Fruit fly (Drosophila melanogaster) whole organism, embryonic: ENCODE results near the gene CG42553.

Experiments
- Antp ChIP-seq: fragments of 200-800 bp; sonication (Bioruptor generic); optimal IDR thresholded peaks from 3 replicates; lab custom pipeline; 2016; ENCODE audit warnings: missing biosample characterization, missing genetic modification characterization
- CG10209 ChIP-seq: fragments of 200-800 bp; sonication (Bioruptor generic); optimal IDR thresholded peaks from 3 replicates; lab custom pipeline; 2017; ENCODE audit warnings: missing biosample characterization, mild to moderate bottlenecking, missing genetic modification characterization, missing genetic modification reagents
- CG10267 ChIP-seq: fragments of 200-800 bp; sonication (Bioruptor generic); optimal IDR thresholded peaks from 2 replicates; lab custom pipeline; 2018; ENCODE audit warnings: missing biosample characterization, mild to moderate bottlenecking, missing genetic modification characterization, moderate library complexity
- CG10654 ChIP-seq: fragments of 200-800 bp; sonication (Bioruptor generic); optimal IDR thresholded peaks from 2 replicates; lab custom pipeline; 2016; ENCODE audit warnings: missing biosample characterization, missing genetic modification characterization
- CG11695 ChIP-seq: fragments of 200-800 bp; sonication (Bioruptor generic); IDR thresholded peaks from 3 replicates; pipeline ENCODE4 v1.3.6; 2022; ENCODE audit warnings: missing biosample characterization, missing genetic modification characterization
- CG12104 ChIP-seq: fragments of 200-800 bp; sonication (Bioruptor generic); optimal IDR thresholded peaks from 3 replicates; lab custom pipeline; 2016; ENCODE audit warnings: missing biosample characterization, missing genetic modification characterization
- CG12299 ChIP-seq: fragments of 200-800 bp; sonication (Bioruptor generic); optimal IDR thresholded peaks from 2 replicates; lab custom pipeline; 2018; ENCODE audit warnings: missing biosample characterization, mild to moderate bottlenecking, missing genetic modification characterization
- CG15696 ChIP-seq: fragments of 200-800 bp; sonication (Bioruptor generic); optimal IDR thresholded peaks from 2 replicates; lab custom pipeline; 2019; ENCODE audit warnings: missing biosample characterization, mild to moderate bottlenecking, missing genetic modification characterization, moderate library complexity
- CG17186 ChIP-seq: fragments of 200-800 bp; sonication (Bioruptor generic); optimal IDR thresholded peaks from 3 replicates; lab custom pipeline; 2017; ENCODE audit warnings: missing biosample characterization, missing genetic modification reagents, missing genetic modification characterization
- CG17829 ChIP-seq: fragments of 200-800 bp; optimal IDR thresholded peaks from 2 replicates; lab custom pipeline; 2019; ENCODE audit warnings: missing biosample characterization, mild to moderate bottlenecking, missing genetic modification characterization, moderate library complexity
- CG1792 ChIP-seq: fragments of 200-800 bp; sonication (Bioruptor generic); optimal IDR thresholded peaks from 2 replicates; lab custom pipeline; 2016; ENCODE audit warnings: missing biosample characterization, missing genetic modification characterization
- CG2889 ChIP-seq: fragments of 200-800 bp; sonication (Bioruptor generic); IDR thresholded peaks from 3 replicates; pipeline ENCODE4 v1.3.6; 2022; ENCODE audit warnings: missing biosample characterization, missing genetic modification characterization
- CG32767 ChIP-seq: fragments of 200-800 bp; sonication (Bioruptor generic); IDR thresholded peaks from 2 replicates; pipeline ENCODE4 v1.3.6; 2022; ENCODE audit warnings: missing biosample characterization, missing genetic modification characterization
- CG34224 ChIP-seq: fragments of 200-800 bp; sonication (Bioruptor generic); IDR thresholded peaks from 3 replicates; pipeline ENCODE4 v1.3.6; 2022; ENCODE audit warnings: missing biosample characterization, missing genetic modification characterization; ENCODE audit not compliant: partially characterized antibody
- CG34422 ChIP-seq: fragments of 200-800 bp; sonication (Bioruptor generic); IDR thresholded peaks from 3 replicates; pipeline ENCODE4 v1.3.6; 2022; ENCODE audit warnings: missing biosample characterization, missing genetic modification characterization
- CG3726 ChIP-seq: fragments of 200-800 bp; sonication (Bioruptor generic); IDR thresholded peaks from 3 replicates; pipeline ENCODE4, ENCODE4 v1.3.6; 2022; ENCODE audit warnings: missing biosample characterization, missing genetic modification characterization
- CG4730 ChIP-seq: fragments of 200-800 bp; sonication (Bioruptor generic); IDR thresholded peaks from 2 replicates; pipeline ENCODE4 v1.3.6; 2022; ENCODE audit warnings: missing biosample characterization, missing genetic modification characterization
- CG6854 ChIP-seq: fragments of 200-800 bp; sonication (Bioruptor generic); optimal IDR thresholded peaks from 3 replicates; lab custom pipeline; 2017; ENCODE audit warnings: missing biosample characterization, mild to moderate bottlenecking, missing genetic modification characterization
- CG7556 ChIP-seq: fragments of 200-800 bp; sonication (Bioruptor generic); optimal IDR thresholded peaks from 2 replicates; lab custom pipeline; 2017; ENCODE audit warnings: missing biosample characterization, mild to moderate bottlenecking, missing genetic modification characterization
- CG8089 ChIP-seq: fragments of 200-800 bp; sonication (Bioruptor generic); optimal IDR thresholded peaks from 3 replicates; lab custom pipeline; 2016; ENCODE audit warnings: missing biosample characterization, missing genetic modification characterization
- CG8765 ChIP-seq: fragments of 200-800 bp; sonication (Bioruptor generic); IDR thresholded peaks from 2 replicates; pipeline ENCODE4 v1.3.6; 2022; ENCODE audit warnings: missing biosample characterization, missing genetic modification characterization
- Chrac-16 ChIP-seq: fragments of 200-800 bp; sonication (Bioruptor generic); optimal IDR thresholded peaks from 3 replicates; lab custom pipeline; 2016; ENCODE audit warnings: missing biosample characterization, missing genetic modification characterization
- Dek ChIP-seq: fragments of 200-800 bp; sonication (Bioruptor generic); optimal IDR thresholded peaks from 3 replicates; lab custom pipeline; 2019; ENCODE audit warnings: missing biosample characterization, mild to moderate bottlenecking, missing genetic modification characterization, moderate library complexity
- HHEX ChIP-seq: fragments of 200-800 bp; sonication (Bioruptor generic); optimal IDR thresholded peaks from 3 replicates; lab custom pipeline; 2017; ENCODE audit warnings: missing biosample characterization, mild to moderate bottlenecking, missing genetic modification characterization, missing genetic modification reagents
- HmgD ChIP-seq: fragments of 200-800 bp; sonication (Bioruptor generic); optimal IDR thresholded peaks from 3 replicates; lab custom pipeline; 2016; ENCODE audit warnings: missing biosample characterization, missing genetic modification characterization
- MBD-R2 ChIP-seq: fragments of 200-800 bp; sonication (Bioruptor generic); IDR thresholded peaks from 2 replicates; pipeline ENCODE4 v1.3.6; 2022; ENCODE audit warnings: missing biosample characterization, missing genetic modification characterization
- NC2β ChIP-seq: fragments of 200-800 bp; sonication (Bioruptor generic); optimal IDR thresholded peaks from 2 replicates; lab custom pipeline; 2016; ENCODE audit warnings: missing biosample characterization, missing genetic modification characterization
- Stat92E ChIP-seq, 3 experiments: fragments of >200 bp in 2 of 3; fragments of 200-800 bp in 1 of 3; sonication (Bioruptor generic) in 1 of 3; optimal IDR thresholded peaks; 2 replicates each; lab custom pipeline; 2017 to 2019; ENCODE audit warnings: missing biosample characterization in 3 of 3, missing genetic modification characterization in 3 of 3, mild to moderate bottlenecking in 1 of 3, moderate library complexity in 1 of 3
- Tbp ChIP-seq: fragments of >200 bp; optimal IDR thresholded peaks from 2 replicates; lab custom pipeline; 2018; ENCODE audit warnings: missing biosample characterization, missing genetic modification characterization
- Xrp1 ChIP-seq: fragments of 200-800 bp; sonication (Bioruptor generic); IDR thresholded peaks from 2 replicates; pipeline ENCODE4 v1.3.6; 2022; ENCODE audit warnings: missing biosample characterization, missing genetic modification characterization
- eve ChIP-seq, 2 experiments: fragments of >200 bp; optimal IDR thresholded peaks; 2 replicates each; lab custom pipeline; 2017; ENCODE audit warnings: missing biosample characterization in 2 of 2, missing genetic modification characterization in 2 of 2
- fd64A ChIP-seq: fragments of 200-800 bp; sonication (Bioruptor generic); optimal IDR thresholded peaks from 3 replicates; lab custom pipeline; 2018; ENCODE audit warnings: missing biosample characterization, mild to moderate bottlenecking, missing genetic modification characterization
- gcm ChIP-seq: fragments of 200-800 bp; sonication (Bioruptor generic); optimal IDR thresholded peaks from 2 replicates; lab custom pipeline; 2019; ENCODE audit warnings: missing biosample characterization, mild to moderate bottlenecking, missing genetic modification characterization, moderate library complexity
- gem ChIP-seq: fragments of 200-800 bp; sonication (Bioruptor generic); optimal IDR thresholded peaks from 2 replicates; lab custom pipeline; 2019; ENCODE audit warnings: missing biosample characterization, mild to moderate bottlenecking, missing genetic modification characterization, moderate library complexity
- gt ChIP-seq: fragments of 200-800 bp; sonication (Bioruptor generic); IDR thresholded peaks from 2 replicates; pipeline ENCODE4 v1.3.6; 2022; ENCODE audit warnings: missing biosample characterization, missing genetic modification characterization
- luna ChIP-seq: fragments of 200-800 bp; sonication (Bioruptor generic); optimal IDR thresholded peaks from 2 replicates; lab custom pipeline; 2016; ENCODE audit warnings: missing biosample characterization, missing genetic modification characterization
- nerfin-2 ChIP-seq: fragments of 200-800 bp; sonication (Bioruptor generic); IDR thresholded peaks from 2 replicates; pipeline ENCODE4 v1.3.6; 2022; ENCODE audit warnings: missing biosample characterization, missing genetic modification characterization; ENCODE audit not compliant: partially characterized antibody
- onecut ChIP-seq: fragments of 200-800 bp; sonication (Bioruptor generic); IDR thresholded peaks from 2 replicates; pipeline ENCODE4 v1.3.6; 2022; ENCODE audit warnings: missing biosample characterization, missing genetic modification characterization
- pnt ChIP-seq: fragments of 200-800 bp; sonication (Bioruptor generic); optimal IDR thresholded peaks from 3 replicates; lab custom pipeline; 2016; ENCODE audit warnings: missing biosample characterization, missing genetic modification characterization
- ro ChIP-seq: fragments of 200-800 bp; sonication (Bioruptor generic); IDR thresholded peaks from 2 replicates; pipeline ENCODE4 v1.3.6; 2022; ENCODE audit warnings: missing biosample characterization, missing genetic modification characterization
- sc ChIP-seq, 3 experiments: fragments of >200 bp in 2 of 3; fragments of 200-800 bp in 1 of 3; sonication (Bioruptor generic) in 1 of 3; optimal IDR thresholded peaks; 2 replicates in 2 of 3; 3 replicates in 1 of 3; lab custom pipeline; 2017; ENCODE audit warnings: mild to moderate bottlenecking in 1 of 3, missing biosample characterization in 1 of 3, missing genetic modification characterization in 1 of 3, missing genetic modification reagents in 1 of 3
- scrt ChIP-seq: fragments of 200-800 bp; sonication (Bioruptor generic); optimal IDR thresholded peaks from 2 replicates; lab custom pipeline; 2018; ENCODE audit warnings: missing biosample characterization, mild to moderate bottlenecking, missing genetic modification characterization, moderate library complexity
- seq ChIP-seq: fragments of 200-800 bp; sonication (Bioruptor generic); IDR thresholded peaks from 2 replicates; pipeline ENCODE4 v1.3.6; 2022; ENCODE audit warnings: missing biosample characterization, missing genetic modification characterization
- sim ChIP-seq: fragments of 200-800 bp; sonication (Bioruptor generic); IDR thresholded peaks from 2 replicates; pipeline ENCODE4 v1.3.6; 2022; ENCODE audit warnings: missing biosample characterization, missing genetic modification characterization
- sqz ChIP-seq: fragments of 200-800 bp; sonication (Bioruptor generic); optimal IDR thresholded peaks from 3 replicates; lab custom pipeline; 2018; ENCODE audit warnings: missing biosample characterization, mild to moderate bottlenecking, missing genetic modification characterization
- ttk ChIP-seq: fragments of 200-800 bp; sonication (Bioruptor generic); IDR thresholded peaks from 2 replicates; pipeline ENCODE4 v2.1.2; 2022; ENCODE audit warnings: missing biosample characterization, missing genetic modification characterization
- twi ChIP-seq: fragments of 200-800 bp; optimal IDR thresholded peaks from 2 replicates; lab custom pipeline; 2019; ENCODE audit warnings: missing biosample characterization, mild to moderate bottlenecking, missing genetic modification characterization, moderate library complexity
- wek ChIP-seq: fragments of 200-800 bp; sonication (Bioruptor generic); optimal IDR thresholded peaks from 3 replicates; lab custom pipeline; 2018; ENCODE audit warnings: missing biosample characterization, mild to moderate bottlenecking, missing genetic modification characterization, moderate library complexity

The CG42553 gene

DNA sequence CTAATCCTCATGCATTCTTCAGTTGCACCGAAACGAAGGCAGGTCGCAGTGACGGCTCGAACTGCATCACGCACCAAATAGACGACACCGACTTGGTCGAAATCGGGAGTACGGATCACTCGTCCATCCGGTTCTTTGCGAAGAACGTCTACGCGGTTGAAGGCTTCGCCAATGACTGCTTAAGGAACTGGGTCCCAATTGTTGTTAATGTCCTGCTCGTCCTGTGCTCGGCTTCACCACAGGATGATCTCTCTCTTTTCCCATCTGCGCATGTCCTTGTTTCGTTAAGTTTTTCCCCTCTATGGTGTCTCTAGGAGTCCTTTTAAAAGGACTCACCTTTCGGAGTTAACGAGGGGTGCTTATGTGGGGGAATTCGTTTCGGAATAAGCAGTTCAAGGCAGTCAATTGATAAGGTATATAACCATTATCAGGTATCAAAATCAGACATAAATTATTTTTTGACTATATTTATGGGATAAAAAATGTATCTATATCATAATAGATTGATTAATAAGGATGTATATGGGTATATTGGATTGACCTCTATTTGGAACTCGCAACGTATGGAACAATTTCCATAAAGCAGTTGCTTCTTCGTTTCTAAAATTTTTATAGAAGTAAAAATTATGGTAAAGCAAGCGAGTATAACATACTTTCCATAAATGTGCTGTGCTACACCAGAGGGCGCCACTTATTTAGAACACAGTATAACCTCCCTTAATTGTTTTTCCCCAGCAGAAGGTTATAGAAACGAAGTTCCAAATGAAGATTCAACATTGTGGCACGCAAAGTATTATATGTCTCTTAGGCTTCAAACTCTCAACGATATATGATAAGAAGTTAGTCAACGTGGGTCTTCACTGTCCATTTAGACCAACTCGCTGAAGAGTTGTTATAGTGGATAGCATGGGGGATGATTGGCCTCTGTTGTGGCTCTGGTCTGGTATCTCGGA is 23.4 kb downstream of the CG42553 start, which contains the start of gene dpr20 (continued):
- TF ChIP-seq CG17186 (no peak), Tbp (GFP tag; lab: Kevin White, UChicago) (no peak), nerfin-2 (no peak), NC2β (peak; percentile 53), CG10209 (peak; percentile 73), sqz (no peak), CG10654 (GFP tag; lab: Kevin White, UChicago) (peak; percentile 58), wek (peak; percentile 40), CG12299 (tag; lab: Kevin White, UChicago) (peak; percentile 46), luna (GFP tag; lab: Kevin White, UChicago) (peak; percentile 16), Chrac-16 (GFP tag; lab: Kevin White, UChicago) (peak; percentile 75), CG17829 (tag; lab: Kevin White, UChicago) (peak; percentile 59), eve (GFP tag; optimal IDR thresholded peaks at IDR 0.05; lab: Kevin White, UChicago) (no peak), fd64A (GFP tag; lab: Kevin White, UChicago) (no peak), ro (GFP tag; lab: Robert Waterston, UW) (peak; percentile 77), HHEX (peak; percentile 77), gem (peak; percentile 77), CG2889 (GFP tag; lab: Robert Waterston, UW) (peak; percentile 79), CG8765 (GFP tag; lab: Robert Waterston, UW) (peak; percentile 80), sc (optimal IDR thresholded peaks at IDR 0.05; lab: Kevin White, UChicago) (no peak), sc (GFP tag; optimal IDR thresholded peaks at IDR 0.05; lab: Kevin White, UChicago) (peak; percentile 0), Antp (GFP tag; lab: Kevin White, UChicago) (peak; percentile 77), ttk (GFP tag; lab: Robert Waterston, UW) (peak; percentile 86), CG3726 (peak; percentile 63; the same call in 1 of the 3 replicates), onecut (GFP tag; lab: Robert Waterston, UW) (peak; percentile 76), CG34422 (GFP tag; lab: Robert Waterston, UW) (peak; percentile 86), Stat92E (GFP tag; optimal IDR thresholded peaks at IDR 0.05; lab: Kevin White, UChicago) (no peak), Dek (tag; lab: Kevin White, UChicago) (peak; percentile 76), seq (GFP tag; lab: Robert Waterston, UW) (peak; percentile 81), scrt (GFP tag; lab: Kevin White, UChicago) (peak; percentile 76), CG8089 (GFP tag; lab: Kevin White, UChicago) (peak; percentile 7), gt (peak; percentile 17; the same call in 1 of the 2 replicates), twi (peak; percentile 28), gcm (GFP tag; lab: Kevin White, UChicago) (peak; percentile 22), MBD-R2 (GFP tag; lab: Robert Waterston, UW) (peak; percentile 77), sim (GFP tag; lab: Robert Waterston, UW) (peak; percentile 10; the same call in 1 of the 2 replicates), CG4730 (GFP tag; lab: Robert Waterston, UW) (peak; percentile 76), CG32767 (GFP tag; lab: Robert Waterston, UW) (peak; percentile 79), CG6854 (GFP tag; lab: Kevin White, UChicago) (peak; percentile 44), CG7556 (peak; percentile 61), CG11695 (GFP tag; lab: Robert Waterston, UW) (peak; percentile 84), pnt (peak; percentile 56), CG34224 (GFP tag; lab: Robert Waterston, UW) (no peak), CG12104 (GFP tag; lab: Kevin White, UChicago) (peak; percentile 8), Xrp1 (GFP tag; lab: Robert Waterston, UW) (peak; percentile 87), CG15696 (tag; lab: Kevin White, UChicago) (peak; percentile 48), CG1792 (GFP tag; lab: Kevin White, UChicago) (peak; percentile 76), HmgD (GFP tag; lab: Kevin White, UChicago) (peak; percentile 36), CG10267 (tag; lab: Kevin White, UChicago) (peak; percentile 41)
